Fruit fly (Drosophila melanogaster): Measurements from ENCODE around the gene mus201.

DNA sequence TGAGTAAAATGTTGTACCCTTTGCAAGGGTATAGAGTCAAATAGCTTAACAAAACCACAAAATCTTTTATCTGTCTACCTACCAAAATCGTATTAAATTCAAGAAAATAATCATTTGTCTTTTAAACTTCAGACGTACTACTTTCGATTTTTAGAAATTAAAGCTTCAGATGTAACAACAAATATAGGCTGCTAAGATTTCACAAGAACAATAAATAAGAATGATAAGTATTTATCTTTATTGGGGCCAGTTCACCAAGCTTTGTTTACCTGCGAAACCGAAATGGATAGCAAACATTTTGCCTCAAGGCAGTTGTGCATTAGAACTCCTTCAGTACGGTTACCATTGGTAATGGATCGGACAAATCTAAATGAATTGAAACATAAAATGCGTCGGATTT lies 52.5 kb downstream of the mus201 start, which contains the start of gene CG43400:
- TF ChIP-seq CG12605 (GFP tag; IDR thresholded peaks at IDR 0.05) (no peak), CG10348 (GFP tag; IDR thresholded peaks at IDR 0.05) (no peak), EcR (GFP tag; optimal IDR thresholded peaks at IDR 0.05) (no peak), Ets98B (GFP tag; IDR thresholded peaks at IDR 0.05) (no peak), rn (GFP tag; IDR thresholded peaks at IDR 0.05) (no peak), CG9948 (tag; optimal IDR thresholded peaks at IDR 0.05) (no peak), CG34367 (tag; optimal IDR thresholded peaks at IDR 0.05) (no peak), fd96Ca (GFP tag; IDR thresholded peaks at IDR 0.05) (no peak)

All from whole organism, pupa.